Worm (Caenorhabditis elegans): ENCODE measurements around the gene spds-1.

DNA sequence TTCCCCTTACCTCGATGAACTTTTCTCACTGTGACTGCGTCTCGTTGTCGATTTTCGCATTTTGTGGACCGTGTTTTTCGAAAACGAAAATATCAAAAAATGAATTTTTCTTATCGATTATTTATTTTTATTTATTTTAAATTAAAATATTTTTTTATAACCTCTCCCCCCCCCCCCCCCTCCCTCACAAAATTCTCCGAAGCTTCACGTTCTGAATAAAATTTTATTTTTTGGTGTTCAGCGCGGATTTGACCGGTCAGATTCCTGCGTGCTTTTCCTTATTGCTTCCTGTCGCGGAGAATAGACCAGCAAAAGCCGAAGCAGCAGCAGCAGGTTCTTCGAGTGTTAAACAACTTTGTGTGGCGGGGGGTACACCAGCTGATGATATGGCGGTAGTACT is 11.8 kb downstream of the spds-1 start, which contains the start of gene Y46G5A.22:
- TF ChIP-seq elt-1 (tag; optimal IDR thresholded peaks at IDR 0.05; ENCODE audit: borderline replicate concordance, insufficient read depth) (no peak), snpc-4 (tag; optimal IDR thresholded peaks at IDR 0.05) (no peak), nhr-237 (tag; optimal IDR thresholded peaks at IDR 0.05) (no peak), unc-62 (GFP tag; optimal IDR thresholded peaks at IDR 0.05) (no peak), nhr-76 (tag; optimal IDR thresholded peaks at IDR 0.05) (no peak), elt-3 (tag; optimal IDR thresholded peaks at IDR 0.05) (no peak), mep-1 (tag; optimal IDR thresholded peaks at IDR 0.05) (no peak), unc-39 (tag; optimal IDR thresholded peaks at IDR 0.05) (no peak), ces-1 (GFP tag; optimal IDR thresholded peaks at IDR 0.05) (no peak), tbx-8 (GFP tag; optimal IDR thresholded peaks at IDR 0.05) (no peak), ztf-11 (tag; optimal IDR thresholded peaks at IDR 0.05) (no peak), lsy-2 (tag; optimal IDR thresholded peaks at IDR 0.05) (no peak), sem-2 (GFP tag; optimal IDR thresholded peaks at IDR 0.05) (no peak), nhr-28 (tag; optimal IDR thresholded peaks at IDR 0.05) (no peak)

Data from whole organism, mixed stage, embryonic.